Worm (Caenorhabditis elegans): ENCODE data around the gene hpx-2.

Gene hpx-2

ce11 chrV:13878226-13878625, 28.0 kb downstream of the hpx-2 start:
- no peak for TF ChIP-seq F55B11.4 (tag; optimal IDR thresholded peaks at IDR 0.05; ENCODE audit: borderline replicate concordance, insufficient read depth)
- TF ChIP-seq nhr-80 (tag; optimal IDR thresholded peaks at IDR 0.05): peak; percentile 85

- TF ChIP-seq egl-18 (GFP tag; IDR thresholded peaks at IDR 0.05) (no peak), unc-62 (GFP tag; optimal IDR thresholded peaks at IDR 0.05) (no peak), nhr-80 (tag; optimal IDR thresholded peaks at IDR 0.05) (peak; percentile 61), dpff-1 (tag; optimal IDR thresholded peaks at IDR 0.05) (no peak), ceh-27 (GFP tag; optimal IDR thresholded peaks at IDR 0.05) (no peak)
Observed at ce11 chrV:13879241-13879640, 29.0 kb downstream of the hpx-2 start, which contains the start of gene lbp-7. Gene lbp-7, plus strand, starts transcription at chrV:13879552.

ce11 chrV:13880163-13880562, 29.9 kb downstream of the hpx-2 start:
- no peak for TF ChIP-seq lag-1 (GFP tag; IDR thresholded peaks at IDR 0.05)
- no peak for TF ChIP-seq nhr-80 (tag; optimal IDR thresholded peaks at IDR 0.05)
- TF ChIP-seq mcd-1 (GFP tag; IDR thresholded peaks at IDR 0.05): 0 out of 2 replicates have a peak, but pooled peaks have one; percentile 8
- TF ChIP-seq hmg-1.2 (GFP tag; IDR thresholded peaks at IDR 0.05): peak; percentile 71; the same call in 1 of the 2 replicates
- no peak for TF ChIP-seq F22D6.2 (tag; optimal IDR thresholded peaks at IDR 0.05)
- no peak for TF ChIP-seq egrh-3 (GFP tag; IDR thresholded peaks at IDR 0.05)
- TF ChIP-seq Y56A3A.18 (GFP tag; IDR thresholded peaks at IDR 0.05): no peak

- no peak for TF ChIP-seq mxl-1 (tag; optimal IDR thresholded peaks at IDR 0.05)
- TF ChIP-seq Y95B8A.8 (GFP tag; IDR thresholded peaks at IDR 0.05): no peak
Observed at ce11 chrV:13880607-13881006, 30.3 kb downstream of the hpx-2 start, which contains the start of gene T22G5.3. Gene T22G5.3, plus strand, starts transcription at chrV:13880907.

ce11 chrV:13882192-13882591, 31.9 kb downstream of the hpx-2 start:
- TF ChIP-seq D2030.7 (GFP tag; IDR thresholded peaks at IDR 0.05): peak; percentile 24; the same call in 1 of the 2 replicates
- peak; percentile 73 for TF ChIP-seq F33H1.4 (GFP tag; IDR thresholded peaks at IDR 0.05)

- TF ChIP-seq D2030.7 (GFP tag; IDR thresholded peaks at IDR 0.05) (no peak), madf-8 (GFP tag; conservative IDR thresholded peaks at IDR 0.05) (no peak), F22D6.2 (tag; optimal IDR thresholded peaks at IDR 0.05) (no peak), nhr-120 (GFP tag; IDR thresholded peaks at IDR 0.05) (no peak), hlh-26 (GFP tag; conservative IDR thresholded peaks at IDR 0.05) (no peak), cebp-1 (GFP tag; IDR thresholded peaks at IDR 0.05) (no peak), cebp-1 (tag; optimal IDR thresholded peaks at IDR 0.05) (no peak), F37B4.10 (GFP tag; IDR thresholded peaks at IDR 0.05) (no peak), ceh-79 (tag; optimal IDR thresholded peaks at IDR 0.05) (no peak), aptf-2 (GFP tag; conservative IDR thresholded peaks at IDR 0.05) (no peak)
Observed at ce11 chrV:13887358-13887757, 37.1 kb downstream of the hpx-2 start, which contains the start of gene srsx-19. Gene srsx-19, plus strand, starts transcription at chrV:13887658.

- TF ChIP-seq Y67H2A.10 (GFP tag; conservative IDR thresholded peaks at IDR 0.05): no peak
- TF ChIP-seq cebp-2 (GFP tag; IDR thresholded peaks at IDR 0.05): no peak
- TF ChIP-seq ztf-25 (GFP tag; IDR thresholded peaks at IDR 0.05): no peak
- TF ChIP-seq Y53G8AR.9 (GFP tag; conservative IDR thresholded peaks at IDR 0.05): no peak
- no peak for TF ChIP-seq bed-1 (GFP tag; IDR thresholded peaks at IDR 0.05)
- TF ChIP-seq mes-4 (tag; optimal IDR thresholded peaks at IDR 0.05): no peak
- TF ChIP-seq nhr-80 (tag; optimal IDR thresholded peaks at IDR 0.05): no peak
- no peak for TF ChIP-seq nfyb-1 (GFP tag; IDR thresholded peaks at IDR 0.05)
- no peak for TF ChIP-seq K12H6.12 (tag; optimal IDR thresholded peaks at IDR 0.05)
- no peak for TF ChIP-seq attf-3 (GFP tag; conservative IDR thresholded peaks at IDR 0.05)
- no peak for TF ChIP-seq sptf-2 (GFP tag; optimal IDR thresholded peaks at IDR 0.05)
Observed at ce11 chrV:13889516-13889915, 39.2 kb downstream of the hpx-2 start, which contains the start of gene spp-12. Gene spp-12, plus strand, starts transcription at chrV:13889816.
